Fruit fly (Drosophila melanogaster): ENCODE measurements around the gene nmd.
A peak's percentile ranks its signal among the peaks of the same experiment; 100 is the strongest.

Gene nmd

DNA sequence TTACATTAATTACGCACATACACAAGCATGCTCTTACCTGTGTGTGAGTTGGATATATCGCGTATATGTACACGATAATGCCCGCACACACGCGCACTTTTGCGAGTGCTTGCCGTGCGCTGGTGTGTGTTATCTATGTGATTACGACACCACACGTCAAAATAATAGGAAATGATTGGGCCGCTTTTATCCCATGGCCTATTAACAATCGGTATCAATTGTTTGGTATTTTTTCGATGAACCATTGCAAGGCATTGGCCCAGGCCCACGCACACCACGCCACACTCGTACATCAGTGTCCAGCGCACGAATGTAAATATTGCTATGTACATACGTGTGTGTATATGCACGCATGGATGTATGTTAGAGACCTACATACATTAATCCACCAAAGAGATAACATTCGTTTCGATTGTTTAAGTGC, 31.1 kb upstream of the nmd start (continued):
- TF ChIP-seq Dfd (GFP tag; optimal IDR thresholded peaks at IDR 0.05) (no peak), Jarid2 (GFP tag; optimal IDR thresholded peaks at IDR 0.05) (no peak), CG7745 (tag; optimal IDR thresholded peaks at IDR 0.05) (peak; percentile 66), Fer2 (tag; optimal IDR thresholded peaks at IDR 0.05) (peak; percentile 38), CG7357 (GFP tag; IDR thresholded peaks at IDR 0.05) (no peak), CG12155 (GFP tag; optimal IDR thresholded peaks at IDR 0.05) (peak; percentile 7), CG6683 (GFP tag; optimal IDR thresholded peaks at IDR 0.05) (peak; percentile 50), Dek (tag; optimal IDR thresholded peaks at IDR 0.05) (peak; percentile 60), CG2678 (tag; optimal IDR thresholded peaks at IDR 0.05) (peak; percentile 73), CG15269 (tag; optimal IDR thresholded peaks at IDR 0.05) (peak; percentile 36), CrebB (tag; optimal IDR thresholded peaks at IDR 0.05) (peak; percentile 89), pum (GFP tag; optimal IDR thresholded peaks at IDR 0.05) (no peak), Atf6 (GFP tag; IDR thresholded peaks at IDR 0.05) (0 out of 2 replicates have a peak, but pooled peaks have one; percentile 62), CG1233 (GFP tag; optimal IDR thresholded peaks at IDR 0.05) (peak; percentile 74), dimm (GFP tag; IDR thresholded peaks at IDR 0.05) (no peak), CG5953 (GFP tag; IDR thresholded peaks at IDR 0.05) (0 out of 2 replicates have a peak, but pooled peaks have one; percentile 19), tap (tag; optimal IDR thresholded peaks at IDR 0.05) (peak; percentile 34), E2f1 (GFP tag; IDR thresholded peaks at IDR 0.05) (no peak), CG18262 (tag; optimal IDR thresholded peaks at IDR 0.05) (peak; percentile 41), slp2 (GFP tag; optimal IDR thresholded peaks at IDR 0.05) (peak; percentile 43), BEAF-32 (GFP tag; optimal IDR thresholded peaks at IDR 0.05) (peak; percentile 62), CG12769 (tag; optimal IDR thresholded peaks at IDR 0.05) (peak; percentile 95), Hey (tag; optimal IDR thresholded peaks at IDR 0.05) (no peak), grau (tag; optimal IDR thresholded peaks at IDR 0.05) (peak; percentile 62), tin (GFP tag; optimal IDR thresholded peaks at IDR 0.05) (peak; percentile 38), kah (GFP tag; optimal IDR thresholded peaks at IDR 0.05) (peak; percentile 76), dysf (GFP tag; IDR thresholded peaks at IDR 0.05) (no peak; the same call in 2 of the 3 replicates), Hr39 (optimal IDR thresholded peaks at IDR 0.05) (no peak), zfh1 (GFP tag; IDR thresholded peaks at IDR 0.05) (no peak), D (optimal IDR thresholded peaks at IDR 0.05) (peak; percentile 92), D (GFP tag; optimal IDR thresholded peaks at IDR 0.05) (peak; percentile 31), CG10654 (GFP tag; optimal IDR thresholded peaks at IDR 0.05) (peak; percentile 14), trem (tag; optimal IDR thresholded peaks at IDR 0.05) (peak; percentile 47), CG17328 (GFP tag; IDR thresholded peaks at IDR 0.05) (peak; percentile 53), CG2129 (GFP tag; IDR thresholded peaks at IDR 0.05; ENCODE audit: partially characterized antibody) (no peak), nau (GFP tag; optimal IDR thresholded peaks at IDR 0.05) (peak; percentile 85), CG12942 (GFP tag; optimal IDR thresholded peaks at IDR 0.05) (peak; percentile 6), CG6689 (GFP tag; IDR thresholded peaks at IDR 0.05) (peak; percentile 32; the same call in 1 of the 2 replicates), lmd (GFP tag; IDR thresholded peaks at IDR 0.05) (no peak), CG14441 (GFP tag; IDR thresholded peaks at IDR 0.05) (peak; percentile 51; the same call in 1 of the 2 replicates), crp (GFP tag; optimal IDR thresholded peaks at IDR 0.05) (no peak), gfzf (GFP tag; optimal IDR thresholded peaks at IDR 0.05) (peak; percentile 34), Mes4 (GFP tag; optimal IDR thresholded peaks at IDR 0.05) (no peak), CG18476 (GFP tag; optimal IDR thresholded peaks at IDR 0.05) (no peak), sqz (GFP tag; optimal IDR thresholded peaks at IDR 0.05) (peak; percentile 76), CG10959 (GFP tag; IDR thresholded peaks at IDR 0.05) (no peak), CG14050 (GFP tag; IDR thresholded peaks at IDR 0.05) (no peak), so (GFP tag; IDR thresholded peaks at IDR 0.05) (no peak; the same call in 1 of the 3 replicates), CG12391 (tag; optimal IDR thresholded peaks at IDR 0.05) (peak; percentile 46), tgo (GFP tag; IDR thresholded peaks at IDR 0.05) (no peak; the same call in 2 of the 3 replicates), sens-2 (GFP tag; IDR thresholded peaks at IDR 0.05) (no peak), bab2 (GFP tag; optimal IDR thresholded peaks at IDR 0.05) (peak; percentile 10)
